Worm (Caenorhabditis elegans) whole organism, young adult: ENCODE data around the gene old-1.

Source experiments
- F55B11.4 ChIP-seq: sonication (generic microtip); optimal IDR thresholded peaks from 2 replicates; lab custom pipeline; 2016; ENCODE audit warnings: missing compliant biosample characterization, missing genetic modification characterization, borderline replicate concordance; ENCODE audit not compliant: insufficient read depth
- bed-1 ChIP-seq: fragments of 200-800 bp; sonication (Bioruptor generic); IDR thresholded peaks from 2 replicates; pipeline ENCODE4 v1.3.6; 2022; ENCODE audit warnings: missing genetic modification reagents, missing genetic modification characterization, missing compliant biosample characterization
- dpl-1 ChIP-seq: fragments of 150-350 bp; optimal IDR thresholded peaks from 2 replicates; lab custom pipeline; 2014; ENCODE audit warnings: missing biosample characterization, missing genetic modification reagents, missing genetic modification characterization
- him-1 ChIP-seq: sonication (generic microtip); optimal IDR thresholded peaks from 2 replicates; lab custom pipeline; 2016; ENCODE audit warnings: missing genotype, missing genetic modification reagents, missing genetic modification characterization, missing compliant biosample characterization
- snpc-4 ChIP-seq, 5 experiments: fragments of 150-350 bp in 1 of 5; sonication (generic microtip) in 4 of 5; optimal IDR thresholded peaks; 2 replicates each; lab custom pipeline; 2014 to 2018; ENCODE audit warnings: missing genetic modification characterization in 5 of 5, missing biosample characterization in 3 of 5, antibody characterized with exemption in 2 of 5, mild to moderate bottlenecking in 2 of 5, missing compliant biosample characterization in 2 of 5, missing genotype in 2 of 5, moderate library complexity in 2 of 5, missing genetic modification reagents in 1 of 5
- unc-62 ChIP-seq: fragments of 150-350 bp; optimal IDR thresholded peaks from 2 replicates; lab custom pipeline; 2014; ENCODE audit warnings: missing biosample characterization, missing genetic modification reagents, missing genetic modification characterization

DNA sequence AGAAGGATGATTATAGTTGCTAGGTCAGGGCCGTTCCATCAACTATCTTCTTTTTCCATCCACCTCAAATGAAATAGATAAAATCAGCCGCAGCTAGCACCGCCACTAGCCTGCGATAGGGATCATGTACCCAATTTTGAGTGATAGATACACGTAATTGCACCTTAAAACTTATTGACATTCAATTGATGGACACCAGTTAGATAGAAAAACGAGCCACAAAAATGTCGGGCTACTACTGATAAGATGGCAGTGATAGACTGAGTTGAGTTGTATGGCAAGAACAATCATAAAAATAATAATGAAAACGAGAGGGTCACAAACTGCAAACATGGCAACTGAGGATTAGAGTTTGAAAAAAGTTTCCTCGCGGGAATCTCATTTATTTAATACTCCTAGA, 23.3 kb upstream of the old-1 start:
- TF ChIP-seq snpc-4 (GFP tag; optimal IDR thresholded peaks at IDR 0.05; lab: Kevin White, UChicago): no peak
- peak in 1 of 4 experiments; percentile 29 for TF ChIP-seq snpc-4 (tag; optimal IDR thresholded peaks at IDR 0.05; lab: Kevin White, UChicago)
- TF ChIP-seq dpl-1: no peak
- TF ChIP-seq unc-62 (GFP tag; lab: Kevin White, UChicago): peak; percentile 34
- no peak for TF ChIP-seq F55B11.4 (tag; lab: Kevin White, UChicago)
- TF ChIP-seq him-1 (tag; lab: Kevin White, UChicago): no peak
- no peak for TF ChIP-seq bed-1 (GFP tag; lab: Robert Waterston, UW)
